Fruit fly (Drosophila melanogaster) whole organism, embryonic: ENCODE data around the gene CG4972.

ENCODE experiments used
- CG10321 ChIP-seq: fragments of 200-800 bp; sonication (Bioruptor generic); IDR thresholded peaks from 2 replicates; pipeline ENCODE4 v1.3.6; 2022; ENCODE audit warnings: missing biosample characterization, missing genetic modification characterization
- CG11723 ChIP-seq: fragments of 200-800 bp; sonication (Bioruptor generic); optimal IDR thresholded peaks from 2 replicates; lab custom pipeline; 2017; ENCODE audit warnings: missing biosample characterization, mild to moderate bottlenecking, missing genetic modification characterization
- CG13123 ChIP-seq: fragments of 200-800 bp; sonication (Bioruptor generic); optimal IDR thresholded peaks from 2 replicates; lab custom pipeline; 2016; ENCODE audit warnings: missing biosample characterization, missing genetic modification characterization
- CG14710 ChIP-seq: fragments of 200-800 bp; sonication (Bioruptor generic); optimal IDR thresholded peaks from 3 replicates; lab custom pipeline; 2019; ENCODE audit warnings: missing biosample characterization, mild to moderate bottlenecking, missing genetic modification characterization, moderate library complexity
- CG15601 ChIP-seq: fragments of 200-800 bp; sonication (Bioruptor generic); optimal IDR thresholded peaks from 3 replicates; lab custom pipeline; 2019; ENCODE audit warnings: missing biosample characterization, mild to moderate bottlenecking, missing genetic modification characterization, moderate library complexity
- CG15696 ChIP-seq: fragments of 200-800 bp; sonication (Bioruptor generic); optimal IDR thresholded peaks from 2 replicates; lab custom pipeline; 2019; ENCODE audit warnings: missing biosample characterization, mild to moderate bottlenecking, missing genetic modification characterization, moderate library complexity
- CG1602 ChIP-seq: fragments of 200-800 bp; sonication (Bioruptor generic); optimal IDR thresholded peaks from 3 replicates; lab custom pipeline; 2016; ENCODE audit warnings: missing biosample characterization, missing genetic modification characterization
- CG1603 ChIP-seq: fragments of 200-800 bp; sonication (Bioruptor generic); optimal IDR thresholded peaks from 2 replicates; lab custom pipeline; 2019; ENCODE audit warnings: missing biosample characterization, mild to moderate bottlenecking, missing genetic modification characterization, moderate library complexity
- CG1647 ChIP-seq: fragments of 200-800 bp; sonication (Bioruptor generic); optimal IDR thresholded peaks from 3 replicates; lab custom pipeline; 2016; ENCODE audit warnings: missing biosample characterization, missing genetic modification characterization
- CG17186 ChIP-seq: fragments of 200-800 bp; sonication (Bioruptor generic); optimal IDR thresholded peaks from 3 replicates; lab custom pipeline; 2017; ENCODE audit warnings: missing biosample characterization, missing genetic modification reagents, missing genetic modification characterization
- CG17802 ChIP-seq: fragments of 200-800 bp; sonication (Bioruptor generic); optimal IDR thresholded peaks from 2 replicates; lab custom pipeline; 2018; ENCODE audit warnings: missing biosample characterization, mild to moderate bottlenecking, missing genetic modification characterization, moderate library complexity
- CG1792 ChIP-seq: fragments of 200-800 bp; sonication (Bioruptor generic); optimal IDR thresholded peaks from 2 replicates; lab custom pipeline; 2016; ENCODE audit warnings: missing biosample characterization, missing genetic modification characterization
- CG2116 ChIP-seq: fragments of 200-800 bp; sonication (Bioruptor generic); optimal IDR thresholded peaks from 3 replicates; lab custom pipeline; 2018; ENCODE audit warnings: missing biosample characterization, mild to moderate bottlenecking, missing genetic modification characterization
- CG2120 ChIP-seq: fragments of 200-800 bp; sonication (Bioruptor generic); optimal IDR thresholded peaks from 3 replicates; lab custom pipeline; 2016; ENCODE audit warnings: missing biosample characterization, missing genetic modification characterization
- CG3065 ChIP-seq: fragments of 200-800 bp; sonication (Bioruptor generic); optimal IDR thresholded peaks from 2 replicates; lab custom pipeline; 2016; ENCODE audit warnings: missing biosample characterization, missing genetic modification characterization
- CG32532 ChIP-seq: fragments of 200-800 bp; sonication (Bioruptor generic); IDR thresholded peaks from 2 replicates; pipeline ENCODE4 v1.3.6; 2022; ENCODE audit warnings: missing biosample characterization, missing genetic modification characterization
- CG33557 ChIP-seq: fragments of 200-800 bp; sonication (Bioruptor generic); optimal IDR thresholded peaks from 2 replicates; lab custom pipeline; 2019; ENCODE audit warnings: missing biosample characterization, mild to moderate bottlenecking, missing genetic modification characterization, moderate library complexity
- CG3407 ChIP-seq: fragments of 200-800 bp; sonication (Bioruptor generic); optimal IDR thresholded peaks from 2 replicates; lab custom pipeline; 2018; ENCODE audit warnings: missing biosample characterization, mild to moderate bottlenecking, missing genetic modification characterization
- CG34422 ChIP-seq: fragments of 200-800 bp; sonication (Bioruptor generic); IDR thresholded peaks from 3 replicates; pipeline ENCODE4 v1.3.6; 2022; ENCODE audit warnings: missing biosample characterization, missing genetic modification characterization
- CG4360 ChIP-seq: fragments of 200-800 bp; sonication (Bioruptor generic); IDR thresholded peaks from 2 replicates; pipeline ENCODE4 v1.3.6; 2022; ENCODE audit warnings: missing biosample characterization, missing genetic modification characterization
- CG5180 ChIP-seq: fragments of 200-800 bp; sonication (Bioruptor generic); optimal IDR thresholded peaks from 3 replicates; lab custom pipeline; 2017; ENCODE audit warnings: missing biosample characterization, missing genetic modification characterization, mild to moderate bottlenecking, moderate library complexity, missing genetic modification reagents
- CG6254 ChIP-seq: fragments of 200-800 bp; sonication (Bioruptor generic); optimal IDR thresholded peaks from 3 replicates; lab custom pipeline; 2017; ENCODE audit warnings: mild to moderate bottlenecking, missing biosample characterization, missing genetic modification reagents, missing genetic modification characterization
- CG7271 ChIP-seq: fragments of 200-800 bp; sonication (Bioruptor generic); optimal IDR thresholded peaks from 2 replicates; lab custom pipeline; 2018; ENCODE audit warnings: missing biosample characterization, mild to moderate bottlenecking, missing genetic modification characterization, moderate library complexity
- CG8281 ChIP-seq: fragments of 200-800 bp; sonication (Bioruptor generic); optimal IDR thresholded peaks from 2 replicates; lab custom pipeline; 2018; ENCODE audit warnings: missing biosample characterization, mild to moderate bottlenecking, missing genetic modification characterization, moderate library complexity
- CG9609 ChIP-seq: fragments of 200-800 bp; sonication (Bioruptor generic); optimal IDR thresholded peaks from 3 replicates; lab custom pipeline; 2016; ENCODE audit warnings: missing biosample characterization, missing genetic modification characterization
- CG9727 ChIP-seq: fragments of 200-800 bp; sonication (Bioruptor generic); optimal IDR thresholded peaks from 3 replicates; lab custom pipeline; 2017; ENCODE audit warnings: missing biosample characterization, mild to moderate bottlenecking, missing genetic modification characterization
- CG9932 ChIP-seq: fragments of 200-800 bp; sonication (Bioruptor generic); IDR thresholded peaks from 2 replicates; pipeline ENCODE4 v1.3.6; 2022; ENCODE audit warnings: missing biosample characterization, missing genetic modification characterization
- Dip2 ChIP-seq: fragments of 200-800 bp; sonication (Bioruptor generic); IDR thresholded peaks from 2 replicates; pipeline ENCODE4 v1.3.6; 2022; ENCODE audit warnings: missing biosample characterization, missing genetic modification characterization
- Dip3 ChIP-seq: fragments of 200-800 bp; sonication (Bioruptor generic); optimal IDR thresholded peaks from 3 replicates; lab custom pipeline; 2016; ENCODE audit warnings: missing biosample characterization, missing genetic modification characterization
- Kr ChIP-seq: fragments of 200-800 bp; sonication (Bioruptor generic); optimal IDR thresholded peaks from 2 replicates; lab custom pipeline; 2017; ENCODE audit warnings: missing biosample characterization, mild to moderate bottlenecking, missing genetic modification characterization
- Max ChIP-seq: fragments of 200-800 bp; sonication (Bioruptor generic); optimal IDR thresholded peaks from 2 replicates; lab custom pipeline; 2016; ENCODE audit warnings: missing biosample characterization, mild to moderate bottlenecking, missing genetic modification characterization
- Mes4 ChIP-seq: fragments of 200-800 bp; sonication (Bioruptor generic); optimal IDR thresholded peaks from 2 replicates; lab custom pipeline; 2016; ENCODE audit warnings: missing biosample characterization, missing genetic modification characterization
- Nf-YA ChIP-seq: fragments of 200-800 bp; sonication (Bioruptor generic); IDR thresholded peaks from 2 replicates; pipeline ENCODE4 v1.3.6; 2022; ENCODE audit warnings: missing biosample characterization, missing genetic modification characterization
- Nf-YB ChIP-seq: fragments of 200-800 bp; sonication (Bioruptor generic); optimal IDR thresholded peaks from 3 replicates; lab custom pipeline; 2019; ENCODE audit warnings: missing biosample characterization, mild to moderate bottlenecking, missing genetic modification characterization, moderate library complexity
- Opbp ChIP-seq: fragments of 200-800 bp; sonication (Bioruptor generic); IDR thresholded peaks from 3 replicates; pipeline ENCODE4 v1.3.6; 2022; ENCODE audit warnings: missing biosample characterization, missing genetic modification characterization; ENCODE audit not compliant: partially characterized antibody
- Pdp1 ChIP-seq, 2 experiments: fragments of 200-800 bp; sonication (Bioruptor generic); optimal IDR thresholded peaks; 3 replicates each; lab custom pipeline; 2016; ENCODE audit warnings: missing biosample characterization in 2 of 2, missing genetic modification characterization in 2 of 2, mild to moderate bottlenecking in 1 of 2, moderate library complexity in 1 of 2
- YL-1 ChIP-seq: fragments of 200-800 bp; sonication (Bioruptor generic); optimal IDR thresholded peaks from 3 replicates; lab custom pipeline; 2017; ENCODE audit warnings: missing biosample characterization, mild to moderate bottlenecking, missing genetic modification characterization
- ase ChIP-seq: fragments of 200-800 bp; sonication (Bioruptor generic); IDR thresholded peaks from 3 replicates; pipeline ENCODE4 v1.3.6; 2022; ENCODE audit warnings: missing biosample characterization, missing genetic modification characterization
- corto ChIP-seq: fragments of 200-800 bp; sonication (Bioruptor generic); optimal IDR thresholded peaks from 2 replicates; lab custom pipeline; 2016; ENCODE audit warnings: missing biosample characterization, mild to moderate bottlenecking, missing genetic modification characterization, moderate library complexity
- crc ChIP-seq: fragments of 200-800 bp; sonication (Bioruptor generic); optimal IDR thresholded peaks from 2 replicates; lab custom pipeline; 2016; ENCODE audit warnings: missing biosample characterization, missing genetic modification characterization
- disco-r ChIP-seq: fragments of 200-800 bp; sonication (Bioruptor generic); optimal IDR thresholded peaks from 2 replicates; lab custom pipeline; 2016; ENCODE audit warnings: missing biosample characterization, missing genetic modification characterization
- ewg ChIP-seq: fragments of 200-800 bp; sonication (Bioruptor generic); optimal IDR thresholded peaks from 3 replicates; lab custom pipeline; 2017; ENCODE audit warnings: mild to moderate bottlenecking, missing biosample characterization, missing genetic modification reagents, missing genetic modification characterization
- grn ChIP-seq: fragments of 200-800 bp; sonication (Bioruptor generic); optimal IDR thresholded peaks from 3 replicates; lab custom pipeline; 2017; ENCODE audit warnings: missing biosample characterization, missing genetic modification characterization
- her ChIP-seq: fragments of 200-800 bp; sonication (Bioruptor generic); optimal IDR thresholded peaks from 2 replicates; lab custom pipeline; 2016; ENCODE audit warnings: missing biosample characterization, missing genetic modification characterization
- jigr1 ChIP-seq: fragments of 200-800 bp; sonication (Bioruptor generic); IDR thresholded peaks from 3 replicates; pipeline ENCODE4 v1.3.6; 2022; ENCODE audit warnings: missing biosample characterization, missing genetic modification characterization
- mld ChIP-seq: fragments of 200-800 bp; sonication (Bioruptor generic); IDR thresholded peaks from 3 replicates; pipeline ENCODE4 v1.3.6; 2022; ENCODE audit warnings: missing biosample characterization, missing genetic modification characterization; ENCODE audit not compliant: partially characterized antibody
- pita ChIP-seq: fragments of 200-800 bp; sonication (Bioruptor generic); optimal IDR thresholded peaks from 2 replicates; lab custom pipeline; 2017; ENCODE audit warnings: missing biosample characterization, mild to moderate bottlenecking, missing genetic modification characterization
- pzg ChIP-seq: fragments of 200-800 bp; sonication (Bioruptor generic); optimal IDR thresholded peaks from 3 replicates; lab custom pipeline; 2018; ENCODE audit warnings: missing biosample characterization, mild to moderate bottlenecking, missing genetic modification characterization, moderate library complexity
- sqz ChIP-seq: fragments of 200-800 bp; sonication (Bioruptor generic); optimal IDR thresholded peaks from 3 replicates; lab custom pipeline; 2018; ENCODE audit warnings: missing biosample characterization, mild to moderate bottlenecking, missing genetic modification characterization
- tap ChIP-seq: fragments of 200-800 bp; optimal IDR thresholded peaks from 3 replicates; lab custom pipeline; 2019; ENCODE audit warnings: missing biosample characterization, mild to moderate bottlenecking, missing genetic modification characterization, moderate library complexity
- ttk ChIP-seq: fragments of 200-800 bp; sonication (Bioruptor generic); IDR thresholded peaks from 2 replicates; pipeline ENCODE4 v2.1.2; 2022; ENCODE audit warnings: missing biosample characterization, missing genetic modification characterization
- zfh1 ChIP-seq: fragments of 200-800 bp; sonication (Bioruptor generic); IDR thresholded peaks from 3 replicates; pipeline ENCODE4 v1.3.6; 2022; ENCODE audit warnings: missing biosample characterization, missing genetic modification characterization

Gene CG4972

dm6 chr2L:10269854-10270253 is 44.7 kb upstream of the CG4972 start, which contains the start of gene Mulk (continued):
- TF ChIP-seq CG32532 (GFP tag; lab: Robert Waterston, UW), result no peak
- TF ChIP-seq Max (GFP tag; lab: Kevin White, UChicago), result no peak
- no peak for TF ChIP-seq Nf-YB
- TF ChIP-seq CG1603 (tag; lab: Kevin White, UChicago), result peak; percentile 95
- TF ChIP-seq CG17186 (GFP tag; lab: Kevin White, UChicago), result no peak
- no peak for TF ChIP-seq Dip2 (GFP tag; lab: Robert Waterston, UW)
- no peak for TF ChIP-seq CG1602 (GFP tag; lab: Kevin White, UChicago)
- TF ChIP-seq Nf-YA, result no peak
- TF ChIP-seq Dip3 (GFP tag; lab: Kevin White, UChicago), result no peak
- TF ChIP-seq CG33557 (GFP tag; lab: Kevin White, UChicago), result no peak
- no peak for TF ChIP-seq CG4360
- no peak for TF ChIP-seq CG14710
- TF ChIP-seq CG15601, result no peak
- TF ChIP-seq ase (GFP tag; lab: Robert Waterston, UW), result no peak
- TF ChIP-seq CG8281 (tag; lab: Kevin White, UChicago), result no peak
- TF ChIP-seq CG1647, result no peak
- TF ChIP-seq her (GFP tag; lab: Kevin White, UChicago), result no peak
- no peak for TF ChIP-seq CG9932 (GFP tag; lab: Robert Waterston, UW)
- no peak for TF ChIP-seq CG10321 (GFP tag; lab: Robert Waterston, UW)
- peak; percentile 29 for TF ChIP-seq YL-1 (GFP tag; lab: Kevin White, UChicago)
- 0 out of 3 replicates have a peak, but pooled peaks have one; percentile 11 for TF ChIP-seq CG34422 (GFP tag; lab: Robert Waterston, UW)
- no peak for TF ChIP-seq CG13123 (GFP tag; lab: Kevin White, UChicago)
- TF ChIP-seq disco-r (GFP tag; lab: Kevin White, UChicago), result no peak
- TF ChIP-seq Kr (GFP tag; lab: Kevin White, UChicago), result no peak
- peak in 1 of 2 experiments; percentile 81 for TF ChIP-seq Pdp1 (GFP tag; optimal IDR thresholded peaks at IDR 0.05; lab: Kevin White, UChicago)
- no peak for TF ChIP-seq jigr1 (GFP tag; lab: Robert Waterston, UW)
- TF ChIP-seq crc (GFP tag; lab: Kevin White, UChicago), result no peak
- TF ChIP-seq CG7271 (tag; lab: Kevin White, UChicago), result no peak
- no peak for TF ChIP-seq CG9727 (GFP tag; lab: Kevin White, UChicago)
- no peak for TF ChIP-seq pita (GFP tag; lab: Kevin White, UChicago)
- TF ChIP-seq CG1792 (GFP tag; lab: Kevin White, UChicago), result no peak
- no peak for TF ChIP-seq CG15696 (tag; lab: Kevin White, UChicago)
- no peak for TF ChIP-seq CG11723 (GFP tag; lab: Kevin White, UChicago)
- TF ChIP-seq Opbp (GFP tag; lab: Robert Waterston, UW), result no peak
- TF ChIP-seq mld (GFP tag; lab: Robert Waterston, UW), result no peak
- no peak for TF ChIP-seq CG17802 (tag; lab: Kevin White, UChicago)
- peak; percentile 31 for TF ChIP-seq pzg (GFP tag; lab: Kevin White, UChicago)
- TF ChIP-seq CG6254 (GFP tag; lab: Kevin White, UChicago), result no peak
- TF ChIP-seq ttk (GFP tag; lab: Robert Waterston, UW), result no peak
- no peak for TF ChIP-seq zfh1
- TF ChIP-seq grn (GFP tag; lab: Kevin White, UChicago), result no peak
- no peak for TF ChIP-seq sqz (GFP tag; lab: Kevin White, UChicago)
- no peak for TF ChIP-seq CG3407 (GFP tag; lab: Kevin White, UChicago)
- TF ChIP-seq CG9609 (GFP tag; lab: Kevin White, UChicago), result no peak
- TF ChIP-seq Mes4 (GFP tag; lab: Kevin White, UChicago), result no peak
- no peak for TF ChIP-seq ewg (GFP tag; lab: Kevin White, UChicago)
- TF ChIP-seq CG2116 (GFP tag; lab: Kevin White, UChicago), result no peak
- no peak for TF ChIP-seq tap (tag; lab: Kevin White, UChicago)
- no peak for TF ChIP-seq CG2120
- TF ChIP-seq CG5180 (GFP tag; lab: Kevin White, UChicago), result peak; percentile 40
- no peak for TF ChIP-seq corto (GFP tag; lab: Kevin White, UChicago)
- TF ChIP-seq CG3065 (GFP tag; lab: Kevin White, UChicago), result no peak
